Fruit fly (Drosophila melanogaster): ENCODE measurements around the gene mthl2.

dm6 chr3L:5631917-5632316 lies 27.3 kb downstream of the mthl2 start:
- no peak for TF ChIP-seq Sox102F (GFP tag; optimal IDR thresholded peaks at IDR 0.05)
- TF ChIP-seq CG16779 (tag; optimal IDR thresholded peaks at IDR 0.05) = no peak
- no peak for TF ChIP-seq fd85E (GFP tag; optimal IDR thresholded peaks at IDR 0.05)
- no peak for TF ChIP-seq Met (GFP tag; optimal IDR thresholded peaks at IDR 0.05)
- TF ChIP-seq Lpt (GFP tag; optimal IDR thresholded peaks at IDR 0.05) = no peak
- no peak for TF ChIP-seq topi (GFP tag; optimal IDR thresholded peaks at IDR 0.05)
- TF ChIP-seq ss (GFP tag; optimal IDR thresholded peaks at IDR 0.05) = no peak
- no peak for TF ChIP-seq CG15336 (GFP tag; IDR thresholded peaks at IDR 0.05)
- no peak for TF ChIP-seq Smox (GFP tag; optimal IDR thresholded peaks at IDR 0.05)
- no peak for TF ChIP-seq OdsH (GFP tag; optimal IDR thresholded peaks at IDR 0.05)
- no peak for TF ChIP-seq acj6 (GFP tag; optimal IDR thresholded peaks at IDR 0.05)
- TF ChIP-seq CG8119 (GFP tag; IDR thresholded peaks at IDR 0.05) = no peak
- no peak for TF ChIP-seq esn (GFP tag; optimal IDR thresholded peaks at IDR 0.05)
- TF ChIP-seq Hr39 (GFP tag; optimal IDR thresholded peaks at IDR 0.05) = no peak
